Worm (Caenorhabditis elegans): ENCODE data around the gene Y62H9A.11.

Gene Y62H9A.11

ce11 chrX:11869260-11869659 lies 37.9 kb downstream of the Y62H9A.11 start, which contains the start of gene dot-1.2:
Gene dot-1.2 (minus strand): TSS chrX:11869360.
- TF ChIP-seq mls-2 (tag; optimal IDR thresholded peaks at IDR 0.05), result no peak
- TF ChIP-seq nhr-76 (tag; optimal IDR thresholded peaks at IDR 0.05), result no peak
- TF ChIP-seq nhr-12 (tag; optimal IDR thresholded peaks at IDR 0.05), result no peak
- no peak for TF ChIP-seq M03D4.4 (tag; optimal IDR thresholded peaks at IDR 0.05)
- TF ChIP-seq pha-4 (tag; optimal IDR thresholded peaks at IDR 0.05), result no peak
- TF ChIP-seq sem-2 (GFP tag; optimal IDR thresholded peaks at IDR 0.05), result no peak

DNA sequence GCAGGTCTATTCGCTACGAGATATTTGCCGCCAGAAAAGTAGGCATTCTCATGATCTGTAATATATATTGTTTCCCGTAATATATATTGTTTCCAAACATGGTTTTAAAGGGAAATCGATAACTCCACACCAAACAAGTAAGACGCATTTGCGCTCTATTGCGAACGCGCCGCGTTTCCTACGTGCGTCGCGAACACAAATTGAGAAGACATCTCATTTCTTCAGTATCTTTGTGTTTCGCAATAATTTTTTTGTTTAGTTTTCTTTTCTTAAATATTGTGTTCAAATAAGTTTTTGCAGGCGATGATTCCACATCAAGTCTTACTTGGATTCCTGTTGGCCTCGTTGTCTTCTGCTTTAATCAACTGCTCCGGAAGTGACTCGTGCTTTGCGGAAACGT lies 42.1 kb downstream of the Y62H9A.11 start, which contains the start of gene F54F7.6:
Gene F54F7.6 (plus strand): TSS at position 301 of the 400 bp plus-strand sequence.
- TF ChIP-seq flh-1 (GFP tag; optimal IDR thresholded peaks at IDR 0.05) (no peak), drap-1 (GFP tag; optimal IDR thresholded peaks at IDR 0.05) (no peak), nhr-28 (tag; optimal IDR thresholded peaks at IDR 0.05) (no peak), mls-2 (tag; optimal IDR thresholded peaks at IDR 0.05) (no peak), ceh-39 (tag; optimal IDR thresholded peaks at IDR 0.05) (no peak), pha-4 (tag; optimal IDR thresholded peaks at IDR 0.05) (no peak), ztf-11 (tag; optimal IDR thresholded peaks at IDR 0.05) (no peak), ceh-83 (GFP tag; optimal IDR thresholded peaks at IDR 0.05) (no peak), nhr-76 (tag; optimal IDR thresholded peaks at IDR 0.05) (no peak), nhr-12 (tag; optimal IDR thresholded peaks at IDR 0.05) (no peak), unc-62 (GFP tag; optimal IDR thresholded peaks at IDR 0.05) (no peak)

DNA sequence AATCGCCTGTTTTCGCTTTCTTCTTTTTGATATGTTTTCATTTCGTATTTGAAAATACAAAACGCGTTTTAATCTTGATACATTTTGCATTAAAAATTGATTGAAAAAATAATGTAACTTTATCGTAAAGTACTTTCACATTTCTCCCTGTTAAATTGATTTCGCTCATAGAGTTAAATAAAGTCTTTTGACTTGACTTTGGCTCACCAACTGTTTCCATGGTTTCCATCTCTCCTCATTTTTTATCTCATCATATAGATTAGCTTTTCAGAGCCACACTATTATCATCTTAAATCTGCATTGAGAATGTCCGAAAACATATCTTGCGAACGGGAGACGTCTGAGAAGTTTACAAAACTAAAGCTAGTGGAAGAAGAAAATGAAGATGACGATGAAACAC lies 43.9 kb downstream of the Y62H9A.11 start, which contains the start of gene F54F7.10:
Gene F54F7.10 (plus strand): TSS at position 301 of the 400 bp plus-strand sequence.
- no peak for TF ChIP-seq nhr-2 (tag; optimal IDR thresholded peaks at IDR 0.05)
- no peak for TF ChIP-seq nhr-28 (tag; optimal IDR thresholded peaks at IDR 0.05)
- TF ChIP-seq mep-1 (tag; optimal IDR thresholded peaks at IDR 0.05), result no peak
- no peak for TF ChIP-seq ces-1 (GFP tag; optimal IDR thresholded peaks at IDR 0.05)
- no peak for TF ChIP-seq zip-8 (tag; optimal IDR thresholded peaks at IDR 0.05)
- no peak for TF ChIP-seq cnd-1 (tag; optimal IDR thresholded peaks at IDR 0.05)
- no peak for TF ChIP-seq elt-3 (tag; optimal IDR thresholded peaks at IDR 0.05)
- no peak for TF ChIP-seq unc-39 (tag; optimal IDR thresholded peaks at IDR 0.05)
- no peak for TF ChIP-seq lin-32 (GFP tag; optimal IDR thresholded peaks at IDR 0.05)
- TF ChIP-seq ceh-43 (GFP tag; optimal IDR thresholded peaks at IDR 0.05), result no peak
- TF ChIP-seq lin-13 (tag; optimal IDR thresholded peaks at IDR 0.05), result no peak
- TF ChIP-seq drap-1 (GFP tag; optimal IDR thresholded peaks at IDR 0.05), result no peak
- no peak for TF ChIP-seq sem-2 (GFP tag; optimal IDR thresholded peaks at IDR 0.05)
- TF ChIP-seq mls-2 (tag; optimal IDR thresholded peaks at IDR 0.05), result no peak
- TF ChIP-seq M03D4.4 (tag; optimal IDR thresholded peaks at IDR 0.05), result no peak

- no peak for TF ChIP-seq nhr-237 (tag; optimal IDR thresholded peaks at IDR 0.05)
- no peak for TF ChIP-seq mls-2 (tag; optimal IDR thresholded peaks at IDR 0.05)
- TF ChIP-seq sem-2 (GFP tag; optimal IDR thresholded peaks at IDR 0.05), result no peak
Observed at ce11 chrX:11857178-11857577, 50.0 kb downstream of the Y62H9A.11 start, which contains the start of gene mes-1. Gene mes-1 (plus strand): TSS chrX:11857478.

- no peak for TF ChIP-seq blmp-1 (tag; optimal IDR thresholded peaks at IDR 0.05)
- no peak for TF ChIP-seq snpc-4 (tag; optimal IDR thresholded peaks at IDR 0.05)
- TF ChIP-seq bed-3 (GFP tag; optimal IDR thresholded peaks at IDR 0.05), result no peak
- no peak for TF ChIP-seq ztf-11 (tag; optimal IDR thresholded peaks at IDR 0.05)
- TF ChIP-seq lin-13 (tag; optimal IDR thresholded peaks at IDR 0.05), result no peak
- TF ChIP-seq ceh-39 (tag; optimal IDR thresholded peaks at IDR 0.05), result no peak
- TF ChIP-seq drap-1 (GFP tag; optimal IDR thresholded peaks at IDR 0.05), result no peak
- TF ChIP-seq unc-62 (GFP tag; optimal IDR thresholded peaks at IDR 0.05), result no peak
- TF ChIP-seq elt-1 (tag; optimal IDR thresholded peaks at IDR 0.05; ENCODE audit: borderline replicate concordance, insufficient read depth), result no peak
- TF ChIP-seq ceh-43 (GFP tag; optimal IDR thresholded peaks at IDR 0.05), result no peak
- TF ChIP-seq mls-2 (tag; optimal IDR thresholded peaks at IDR 0.05), result no peak
- no peak for TF ChIP-seq flh-1 (GFP tag; optimal IDR thresholded peaks at IDR 0.05)
- no peak for TF ChIP-seq lin-32 (GFP tag; optimal IDR thresholded peaks at IDR 0.05)
- TF ChIP-seq hlh-1 (tag; optimal IDR thresholded peaks at IDR 0.05), result no peak
- TF ChIP-seq zip-8 (tag; optimal IDR thresholded peaks at IDR 0.05), result no peak
- no peak for TF ChIP-seq nhr-237 (tag; optimal IDR thresholded peaks at IDR 0.05)
- no peak for TF ChIP-seq nhr-12 (tag; optimal IDR thresholded peaks at IDR 0.05)
- no peak for TF ChIP-seq unc-120 (tag; optimal IDR thresholded peaks at IDR 0.05; ENCODE audit: poor library complexity, severe bottlenecking)
- TF ChIP-seq sem-2 (GFP tag; optimal IDR thresholded peaks at IDR 0.05), result no peak
Observed at ce11 chrX:11856214-11856613, 50.9 kb downstream of the Y62H9A.11 start.
